Worm (Caenorhabditis elegans) whole organism, late embryonic: ENCODE data around the gene smim-14.

ENCODE experiments used
- fkh-10 ChIP-seq: fragments of 150-350 bp; optimal IDR thresholded peaks from 2 replicates; lab custom pipeline; 2014; ENCODE audit warnings: missing biosample characterization, missing genetic modification reagents, missing genetic modification characterization
- madf-2 ChIP-seq: sonication (generic microtip); optimal IDR thresholded peaks from 2 replicates; lab custom pipeline; 2017; ENCODE audit warnings: missing genetic modification characterization, missing compliant biosample characterization

ce11 chrIII:3486055-3486454, 16.5 kb upstream of the smim-14 start:
- TF ChIP-seq fkh-10 (no peak), madf-2 (tag; lab: Kevin White, UChicago) (no peak)
